Worm (Caenorhabditis elegans) whole organism, L1 larva: ENCODE results near the gene R13H4.5.

ENCODE experiments used
- C34B4.2 ChIP-seq: sonication (generic microtip); optimal IDR thresholded peaks from 2 replicates; lab custom pipeline; 2017; ENCODE audit warnings: mild to moderate bottlenecking, missing genetic modification characterization, missing compliant biosample characterization
- Y116A8C.19 ChIP-seq: sonication (generic microtip); optimal IDR thresholded peaks from 2 replicates; lab custom pipeline; 2016; ENCODE audit warnings: missing compliant biosample characterization, missing genetic modification characterization, borderline replicate concordance
- lin-13 ChIP-seq: fragments of 150-350 bp; optimal IDR thresholded peaks from 2 replicates; lab custom pipeline; 2014; ENCODE audit warnings: missing biosample characterization, missing genetic modification reagents, missing genetic modification characterization
- lin-14 ChIP-seq: fragments of 200-800 bp; sonication (Bioruptor generic); optimal IDR thresholded peaks from 2 replicates; lab custom pipeline; 2018; ENCODE audit warnings: mild to moderate bottlenecking, missing genetic modification characterization, moderate library complexity, missing compliant biosample characterization
- lin-39 ChIP-seq: fragments of 150-350 bp; optimal IDR thresholded peaks from 2 replicates; lab custom pipeline; 2014; ENCODE audit warnings: missing biosample characterization, missing genetic modification reagents, missing genetic modification characterization
- lir-3 ChIP-seq: sonication (generic microtip); optimal IDR thresholded peaks from 2 replicates; lab custom pipeline; 2016; ENCODE audit warnings: mild to moderate bottlenecking, missing genetic modification characterization, moderate library complexity, missing compliant biosample characterization; ENCODE audit not compliant: poor library complexity
- nhr-47 ChIP-seq: sonication (generic microtip); optimal IDR thresholded peaks from 2 replicates; lab custom pipeline; 2016; ENCODE audit warnings: mild to moderate bottlenecking, missing genetic modification characterization, moderate library complexity, missing compliant biosample characterization
- nhr-85 ChIP-seq: sonication (generic microtip); peaks from one replicate; lab custom pipeline; 2016; ENCODE audit warnings: missing genetic modification characterization, inconsistent platforms, missing compliant biosample characterization
- sup-37 ChIP-seq: fragments of 200-800 bp; sonication (Bioruptor generic); optimal IDR thresholded peaks from 2 replicates; lab custom pipeline; 2018; ENCODE audit warnings: mild to moderate bottlenecking, missing genetic modification characterization, missing compliant biosample characterization
- swsn-7 ChIP-seq: sonication (generic microtip); optimal IDR thresholded peaks from 2 replicates; lab custom pipeline; 2016; ENCODE audit warnings: missing genetic modification characterization, missing compliant biosample characterization
- zag-1 ChIP-seq: fragments of 150-350 bp; optimal IDR thresholded peaks from 2 replicates; lab custom pipeline; 2014; ENCODE audit warnings: missing biosample characterization, missing genetic modification characterization

R13H4.5 gene

DNA sequence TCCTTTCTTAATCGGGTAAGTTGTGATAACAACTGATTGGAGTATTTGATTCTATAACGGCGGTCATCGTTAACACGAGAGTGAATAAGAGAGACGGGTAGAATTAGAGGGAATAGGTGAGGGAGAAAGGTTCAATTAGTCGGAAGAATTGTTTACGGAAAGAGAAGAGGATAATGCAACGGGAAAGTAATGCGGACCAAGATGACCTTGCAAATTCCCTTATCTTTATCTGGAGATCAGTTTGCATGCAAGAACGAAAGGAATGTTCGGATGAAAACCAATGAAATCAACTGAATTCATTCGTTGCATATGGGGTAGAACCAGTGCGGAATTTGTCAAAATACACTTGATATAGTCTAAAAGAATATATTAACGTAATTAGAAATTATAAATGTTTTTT is 41.7 kb downstream of the R13H4.5 start:
- TF ChIP-seq lin-14 (GFP tag; lab: Kevin White, UChicago): peak; percentile 53
- TF ChIP-seq Y116A8C.19 (tag; lab: Kevin White, UChicago): no peak
- TF ChIP-seq C34B4.2 (tag; lab: Kevin White, UChicago): no peak
- no peak for TF ChIP-seq sup-37 (GFP tag; lab: Kevin White, UChicago)
- TF ChIP-seq lir-3 (tag; lab: Kevin White, UChicago): no peak
- TF ChIP-seq nhr-85 (tag; lab: Kevin White, UChicago): peak; percentile 2
- TF ChIP-seq nhr-47 (tag; lab: Kevin White, UChicago): no peak
- TF ChIP-seq lin-39: no peak

DNA sequence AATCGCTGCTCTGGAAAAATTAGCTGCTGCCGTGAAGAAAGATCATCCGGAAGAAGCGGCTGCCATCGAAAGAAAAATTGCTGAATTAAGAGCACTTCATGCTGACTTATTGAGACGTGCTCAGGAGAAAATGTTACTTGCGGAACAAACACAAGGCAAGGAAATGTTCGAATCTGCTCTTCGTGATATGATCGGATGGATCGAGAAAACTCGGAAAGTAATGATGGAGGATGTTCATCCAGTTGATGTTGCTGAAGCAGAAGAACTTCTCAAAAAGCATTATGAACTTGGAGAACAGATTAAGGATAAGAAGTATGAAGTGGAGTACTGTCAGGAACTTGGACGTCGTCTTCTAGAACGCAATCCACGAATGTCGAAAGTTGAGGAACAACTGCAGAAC is 45.5 kb downstream of the R13H4.5 start:
- TF ChIP-seq sup-37 (GFP tag; lab: Kevin White, UChicago): no peak
- no peak for TF ChIP-seq lin-13 (GFP tag; lab: Kevin White, UChicago)
- TF ChIP-seq zag-1: no peak
- TF ChIP-seq swsn-7 (tag; lab: Kevin White, UChicago): no peak
